Fruit fly (Drosophila melanogaster) whole organism: ENCODE data around the gene CalpC.

ENCODE experiments used
- CG8478 ChIP-seq: fragments of >200 bp; optimal IDR thresholded peaks from 2 replicates; lab custom pipeline; 2018; ENCODE audit warnings: inconsistent platforms
- Dll ChIP-seq: fragments of >200 bp; optimal IDR thresholded peaks from 2 replicates; lab custom pipeline; 2017

DNA sequence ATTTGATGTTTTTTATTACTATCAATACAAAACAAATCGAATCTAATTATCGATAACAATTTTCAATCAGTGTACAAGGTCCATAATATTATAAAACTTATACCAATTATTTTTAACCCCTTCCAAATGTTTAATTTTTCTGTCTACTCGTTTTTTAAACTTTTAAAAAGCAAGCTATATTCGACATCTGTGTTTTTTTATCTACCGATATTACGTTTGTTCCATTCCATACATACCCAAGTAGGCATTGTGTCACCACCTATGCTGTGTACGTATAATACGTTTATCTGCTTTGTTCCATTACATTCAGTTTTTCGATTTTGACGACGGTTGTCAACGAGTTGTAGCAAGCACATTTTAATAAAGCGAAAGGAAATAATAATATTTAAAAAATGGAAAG, 35.7 kb downstream of the CalpC start, which contains the start of gene nonA:
- TF ChIP-seq CG8478 = no peak
- no peak for TF ChIP-seq Dll (lab: Kevin White, UChicago)
